Worm (Caenorhabditis elegans): ENCODE measurements around the gene F22H10.6.

- TF ChIP-seq him-1 (tag; optimal IDR thresholded peaks at IDR 0.05): no peak
- TF ChIP-seq W03F9.2 (tag; optimal IDR thresholded peaks at IDR 0.05): no peak
- no peak for TF ChIP-seq dao-5 (tag; optimal IDR thresholded peaks at IDR 0.05)
These were observed 16.5 kb downstream of the F22H10.6 start, which contains the start of gene tag-343 for ce11 chrX:16674632-16675031.
